Worm (Caenorhabditis elegans) whole organism, L1 larva: ENCODE measurements around the gene panl-2.

Experiments
- ama-1 ChIP-seq: fragments of 150-350 bp; optimal IDR thresholded peaks from 2 replicates; lab custom pipeline; 2014
- fos-1 ChIP-seq: fragments of 150-350 bp; optimal IDR thresholded peaks from 2 replicates; lab custom pipeline; 2014; ENCODE audit warnings: missing biosample characterization, missing genetic modification characterization
- lir-3 ChIP-seq: sonication (generic microtip); optimal IDR thresholded peaks from 2 replicates; lab custom pipeline; 2016; ENCODE audit warnings: mild to moderate bottlenecking, missing genetic modification characterization, moderate library complexity, missing compliant biosample characterization; ENCODE audit not compliant: poor library complexity
- mdl-1 ChIP-seq, 2 experiments: fragments of 150-350 bp; optimal IDR thresholded peaks; 2 replicates each; lab custom pipeline; 2014 to 2017; ENCODE audit warnings: missing biosample characterization in 2 of 2, missing genetic modification characterization in 2 of 2, inconsistent platforms in 1 of 2
- nhr-47 ChIP-seq: sonication (generic microtip); optimal IDR thresholded peaks from 2 replicates; lab custom pipeline; 2016; ENCODE audit warnings: mild to moderate bottlenecking, missing genetic modification characterization, moderate library complexity, missing compliant biosample characterization
- snpc-4 ChIP-seq: fragments of 150-350 bp; optimal IDR thresholded peaks from 2 replicates; lab custom pipeline; 2014; ENCODE audit warnings: missing biosample characterization, missing genetic modification characterization
- ztf-11 ChIP-seq, 2 experiments: sonication (generic microtip); optimal IDR thresholded peaks; 2 replicates each; lab custom pipeline; 2016 to 2017; ENCODE audit warnings: missing genetic modification characterization in 2 of 2, missing biosample characterization in 1 of 2, missing compliant biosample characterization in 1 of 2

DNA sequence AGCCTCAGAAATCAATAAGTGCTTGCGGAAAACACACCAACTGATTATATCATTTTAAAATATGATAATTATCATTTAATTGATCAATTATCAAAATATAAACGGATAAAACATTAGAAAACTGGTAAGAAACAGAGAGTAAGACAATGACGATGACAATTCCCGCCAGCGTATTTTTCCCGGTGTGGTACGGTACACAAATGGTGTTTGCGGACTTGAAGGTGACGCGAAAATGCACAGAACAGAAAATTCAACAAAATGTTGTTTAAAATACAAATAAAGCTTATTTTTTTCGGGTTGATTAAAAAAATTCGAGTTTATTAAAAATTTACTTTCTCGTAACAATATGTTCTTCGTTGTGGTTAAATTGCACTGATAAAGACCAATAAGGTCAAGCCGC is 6.8 kb downstream of the panl-2 start:
- peak; percentile 40 for TF ChIP-seq ama-1
- no peak for TF ChIP-seq lir-3
- no peak for TF ChIP-seq fos-1 (tag; lab: Kevin White, UChicago)
- TF ChIP-seq ztf-11 (tag; optimal IDR thresholded peaks at IDR 0.05; lab: Kevin White, UChicago) = no peak
- TF ChIP-seq mdl-1 (tag; optimal IDR thresholded peaks at IDR 0.05; lab: Kevin White, UChicago) = peak in 1 of 2 experiments; percentile 31
- TF ChIP-seq snpc-4 = no peak
- peak; percentile 4 for TF ChIP-seq nhr-47 (tag; lab: Kevin White, UChicago)
